ENCODE assay signal across 2 worm cellular contexts in genomic region chrX:3102817-3103216, ce11.
TF ChIP-seq lines count a peak whose summit lies in the region.

No protein-coding gene starts in this region.

TF ChIP-seq in whole organism, L2 larva, 48 proteins besides CTCF, POLR2A, EP300 and RAD21 (continued from another document):
- peak in 1 of 2 experiments; percentile 17 for TF ChIP-seq lsy-2 (tag; optimal IDR thresholded peaks at IDR 0.05; lab: Kevin White, UChicago)
- no peak for TF ChIP-seq peb-1 (tag; optimal IDR thresholded peaks at IDR 0.05; lab: Kevin White, UChicago)
- no peak for TF ChIP-seq unc-55 (GFP tag; optimal IDR thresholded peaks at IDR 0.05; lab: Kevin White, UChicago)
- no peak for TF ChIP-seq sem-4 (tag; optimal IDR thresholded peaks at IDR 0.05; lab: Kevin White, UChicago)
- TF ChIP-seq F13H6.1 (tag; optimal IDR thresholded peaks at IDR 0.05; lab: Kevin White, UChicago), result no peak
- TF ChIP-seq mab-5 (tag; optimal IDR thresholded peaks at IDR 0.05; lab: Kevin White, UChicago), result no peak
- TF ChIP-seq nhr-6 (tag; optimal IDR thresholded peaks at IDR 0.05; lab: Kevin White, UChicago), result no peak
- TF ChIP-seq mbf-1 (tag; optimal IDR thresholded peaks at IDR 0.05; lab: Kevin White, UChicago), result no peak
- TF ChIP-seq elt-3 (tag; optimal IDR thresholded peaks at IDR 0.05; lab: Kevin White, UChicago), result no peak
- no peak for TF ChIP-seq gmeb-1 (tag; optimal IDR thresholded peaks at IDR 0.05; lab: Kevin White, UChicago)
- no peak for TF ChIP-seq nhr-12 (tag; optimal IDR thresholded peaks at IDR 0.05; lab: Kevin White, UChicago)
- peak; percentile 20 for TF ChIP-seq lin-11 (tag; optimal IDR thresholded peaks at IDR 0.05; lab: Kevin White, UChicago)
- TF ChIP-seq unc-39 (tag; optimal IDR thresholded peaks at IDR 0.05; lab: Kevin White, UChicago), result no peak
- no peak for TF ChIP-seq nhr-23 (tag; optimal IDR thresholded peaks at IDR 0.05; lab: Kevin White, UChicago)

TF ChIP-seq in whole organism, L4 larva, 104 proteins besides CTCF, POLR2A, EP300 and RAD21 (continued from another document):
- TF ChIP-seq hlh-30 (tag; optimal IDR thresholded peaks at IDR 0.05; lab: Kevin White, UChicago; ENCODE audit: insufficient read depth), result peak; percentile 7
- peak; percentile 35 for TF ChIP-seq dve-1 (tag; optimal IDR thresholded peaks at IDR 0.05; lab: Kevin White, UChicago; ENCODE audit: insufficient read depth)
- TF ChIP-seq F10B5.3 (tag; optimal IDR thresholded peaks at IDR 0.05; lab: Kevin White, UChicago), result no peak
- TF ChIP-seq ZK337.2 (GFP tag; IDR thresholded peaks at IDR 0.05; lab: Robert Waterston, UW), result no peak
- peak; percentile 10 for TF ChIP-seq ceh-28 (tag; optimal IDR thresholded peaks at IDR 0.05; lab: Kevin White, UChicago)
- no peak for TF ChIP-seq tag-97 (GFP tag; IDR thresholded peaks at IDR 0.05; lab: Robert Waterston, UW)
- peak; percentile 44 for TF ChIP-seq mes-2 (tag; optimal IDR thresholded peaks at IDR 0.05; lab: Kevin White, UChicago; ENCODE audit: poor library complexity, severe bottlenecking)
- no peak for TF ChIP-seq D1046.2 (GFP tag; IDR thresholded peaks at IDR 0.05; lab: Robert Waterston, UW)
- TF ChIP-seq lin-15B (tag; optimal IDR thresholded peaks at IDR 0.05; lab: Kevin White, UChicago), result no peak
- TF ChIP-seq nhr-11 (tag; optimal IDR thresholded peaks at IDR 0.05; lab: Kevin White, UChicago), result no peak
- TF ChIP-seq lim-7 (GFP tag; IDR thresholded peaks at IDR 0.05; lab: Robert Waterston, UW), result 0 out of 2 replicates have a peak, but pooled peaks have one; percentile 29
- TF ChIP-seq zip-11 (GFP tag; IDR thresholded peaks at IDR 0.05; lab: Robert Waterston, UW), result no peak
- no peak for TF ChIP-seq nhr-76 (tag; optimal IDR thresholded peaks at IDR 0.05; lab: Kevin White, UChicago)
- no peak for TF ChIP-seq ZK546.5 (tag; optimal IDR thresholded peaks at IDR 0.05; lab: Kevin White, UChicago)
- peak; percentile 42 for TF ChIP-seq mep-1 (tag; optimal IDR thresholded peaks at IDR 0.05; lab: Kevin White, UChicago)
- TF ChIP-seq unc-39 (tag; optimal IDR thresholded peaks at IDR 0.05; lab: Kevin White, UChicago), result no peak
- no peak for TF ChIP-seq ceh-32 (tag; optimal IDR thresholded peaks at IDR 0.05; lab: Kevin White, UChicago; ENCODE audit: poor library complexity)
- no peak for TF ChIP-seq ctbp-1 (GFP tag; IDR thresholded peaks at IDR 0.05; lab: Robert Waterston, UW)
- no peak for TF ChIP-seq mxl-2 (GFP tag; conservative IDR thresholded peaks at IDR 0.05; lab: Robert Waterston, UW)
- TF ChIP-seq T20F7.1 (GFP tag; optimal IDR thresholded peaks at IDR 0.05; lab: Kevin White, UChicago), result no peak
- TF ChIP-seq nhr-42 (GFP tag; IDR thresholded peaks at IDR 0.05; lab: Robert Waterston, UW), result no peak
- TF ChIP-seq mdl-1 (tag; optimal IDR thresholded peaks at IDR 0.05; lab: Kevin White, UChicago), result no peak
- no peak for TF ChIP-seq daf-16 (GFP tag; optimal IDR thresholded peaks at IDR 0.05; lab: Kevin White, UChicago)
- peak; percentile 5 for TF ChIP-seq daf-16 (tag; optimal IDR thresholded peaks at IDR 0.05; lab: Kevin White, UChicago)
- TF ChIP-seq Y48G9A.11 (GFP tag; IDR thresholded peaks at IDR 0.05; lab: Robert Waterston, UW), result no peak
- no peak for TF ChIP-seq pqm-1 (tag; optimal IDR thresholded peaks at IDR 0.05; lab: Kevin White, UChicago)
- TF ChIP-seq lsy-2 (tag; optimal IDR thresholded peaks at IDR 0.05; lab: Kevin White, UChicago), result peak in 1 of 2 experiments; percentile 24
- no peak for TF ChIP-seq snpc-1.2 (GFP tag; IDR thresholded peaks at IDR 0.05; lab: Robert Waterston, UW)
- TF ChIP-seq dmd-9 (GFP tag; IDR thresholded peaks at IDR 0.05; lab: Robert Waterston, UW), result no peak
- no peak for TF ChIP-seq rbr-2 (tag; optimal IDR thresholded peaks at IDR 0.05; lab: Kevin White, UChicago)
- TF ChIP-seq dpl-1 (GFP tag; optimal IDR thresholded peaks at IDR 0.05; lab: Kevin White, UChicago), result no peak
- TF ChIP-seq hlh-11 (tag; optimal IDR thresholded peaks at IDR 0.05; lab: Kevin White, UChicago), result peak; percentile 32
- peak; percentile 26; the same call in 1 of the 2 replicates for TF ChIP-seq dmd-6 (GFP tag; IDR thresholded peaks at IDR 0.05; lab: Robert Waterston, UW)
- TF ChIP-seq ama-1 (optimal IDR thresholded peaks at IDR 0.05; lab: Kevin White, UChicago), result no peak
- peak; percentile 94 for TF ChIP-seq aha-1 (tag; lab: Kevin White, UChicago)
- TF ChIP-seq nhr-237 (tag; optimal IDR thresholded peaks at IDR 0.05; lab: Kevin White, UChicago), result no peak
- TF ChIP-seq ceh-82 (tag; optimal IDR thresholded peaks at IDR 0.05; lab: Kevin White, UChicago), result no peak
- TF ChIP-seq unc-62 (GFP tag; optimal IDR thresholded peaks at IDR 0.05 in 1 of 2; lab: Kevin White, UChicago), result no peak
- TF ChIP-seq unc-62 (tag; optimal IDR thresholded peaks at IDR 0.05; lab: Kevin White, UChicago), result no peak
- TF ChIP-seq hmg-1.1 (GFP tag; IDR thresholded peaks at IDR 0.05; lab: Robert Waterston, UW), result 0 out of 2 replicates have a peak, but pooled peaks have one; percentile 39
- TF ChIP-seq spr-3 (GFP tag; optimal IDR thresholded peaks at IDR 0.05; lab: Kevin White, UChicago), result no peak
- TF ChIP-seq ces-1 (GFP tag; optimal IDR thresholded peaks at IDR 0.05; lab: Kevin White, UChicago), result no peak
- no peak for TF ChIP-seq Y5F2A.4 (GFP tag; optimal IDR thresholded peaks at IDR 0.05; lab: Kevin White, UChicago)
- TF ChIP-seq nhr-77 (tag; optimal IDR thresholded peaks at IDR 0.05; lab: Kevin White, UChicago), result no peak
- no peak for TF ChIP-seq daf-12 (tag; optimal IDR thresholded peaks at IDR 0.05; lab: Kevin White, UChicago)
- peak; percentile 39 for TF ChIP-seq mxl-3 (GFP tag; optimal IDR thresholded peaks at IDR 0.05; lab: Kevin White, UChicago)
- no peak for TF ChIP-seq ztf-7 (tag; optimal IDR thresholded peaks at IDR 0.05; lab: Kevin White, UChicago)
